Worm (Caenorhabditis elegans) whole organism, late embryonic: ENCODE measurements around the gene cdkr-3.

Experiments
- F13H6.1 ChIP-seq: sonication (generic microtip); optimal IDR thresholded peaks from 2 replicates; lab custom pipeline; 2016; ENCODE audit warnings: missing genetic modification characterization, missing compliant biosample characterization
- dmd-4 ChIP-seq: sonication (generic microtip); optimal IDR thresholded peaks from 2 replicates; lab custom pipeline; 2016; ENCODE audit warnings: borderline replicate concordance, missing genetic modification characterization, missing compliant biosample characterization
- elt-4 ChIP-seq: sonication (generic microtip); optimal IDR thresholded peaks from 2 replicates; lab custom pipeline; 2016; ENCODE audit warnings: missing genetic modification characterization, missing compliant biosample characterization
- fkh-10 ChIP-seq: fragments of 150-350 bp; optimal IDR thresholded peaks from 2 replicates; lab custom pipeline; 2014; ENCODE audit warnings: missing biosample characterization, missing genetic modification reagents, missing genetic modification characterization
- mec-3 ChIP-seq: sonication (generic microtip); optimal IDR thresholded peaks from 2 replicates; lab custom pipeline; 2016; ENCODE audit warnings: borderline replicate concordance, missing genetic modification characterization, missing compliant biosample characterization
- nfya-1 ChIP-seq: sonication (generic microtip); optimal IDR thresholded peaks from 2 replicates; lab custom pipeline; 2017; ENCODE audit warnings: missing genetic modification characterization, mild to moderate bottlenecking, missing compliant biosample characterization, antibody characterized with exemption, moderate library complexity
- pax-1 ChIP-seq: fragments of 150-350 bp; optimal IDR thresholded peaks from 2 replicates; lab custom pipeline; 2014; ENCODE audit warnings: missing biosample characterization, missing genetic modification characterization
- pha-2 ChIP-seq: sonication (generic microtip); optimal IDR thresholded peaks from 2 replicates; lab custom pipeline; 2017; ENCODE audit warnings: mild to moderate bottlenecking, missing genetic modification characterization, missing compliant biosample characterization
- tbx-2 ChIP-seq: sonication (generic microtip); optimal IDR thresholded peaks from 2 replicates; lab custom pipeline; 2016; ENCODE audit warnings: missing genetic modification characterization, missing compliant biosample characterization
- zip-5 ChIP-seq: sonication (generic microtip); optimal IDR thresholded peaks from 2 replicates; lab custom pipeline; 2016; ENCODE audit warnings: missing genetic modification characterization, missing compliant biosample characterization

ce11 chrV:20279309-20279708, 9.4 kb downstream of the cdkr-3 start:
- TF ChIP-seq pax-1 (tag; lab: Kevin White, UChicago), result no peak
- no peak for TF ChIP-seq tbx-2
- TF ChIP-seq mec-3, result no peak
- no peak for TF ChIP-seq pha-2
- TF ChIP-seq fkh-10 (GFP tag; lab: Kevin White, UChicago), result no peak
- TF ChIP-seq elt-4, result no peak
- no peak for TF ChIP-seq zip-5 (tag; lab: Kevin White, UChicago)
- TF ChIP-seq dmd-4 (tag; lab: Kevin White, UChicago), result no peak
- TF ChIP-seq F13H6.1 (tag; lab: Kevin White, UChicago), result no peak
- no peak for TF ChIP-seq nfya-1 (tag; lab: Kevin White, UChicago)
